Worm (Caenorhabditis elegans) whole organism, L4/young adult: ENCODE measurements around the gene apl-1.

ENCODE experiments used
- W03F9.2 ChIP-seq: fragments of 150-350 bp; optimal IDR thresholded peaks from 2 replicates; lab custom pipeline; 2014; ENCODE audit warnings: missing biosample characterization, missing genetic modification characterization
- him-1 ChIP-seq: sonication (generic microtip); optimal IDR thresholded peaks from 2 replicates; lab custom pipeline; 2016; ENCODE audit warnings: missing genotype, missing genetic modification reagents, missing genetic modification characterization, missing compliant biosample characterization

DNA sequence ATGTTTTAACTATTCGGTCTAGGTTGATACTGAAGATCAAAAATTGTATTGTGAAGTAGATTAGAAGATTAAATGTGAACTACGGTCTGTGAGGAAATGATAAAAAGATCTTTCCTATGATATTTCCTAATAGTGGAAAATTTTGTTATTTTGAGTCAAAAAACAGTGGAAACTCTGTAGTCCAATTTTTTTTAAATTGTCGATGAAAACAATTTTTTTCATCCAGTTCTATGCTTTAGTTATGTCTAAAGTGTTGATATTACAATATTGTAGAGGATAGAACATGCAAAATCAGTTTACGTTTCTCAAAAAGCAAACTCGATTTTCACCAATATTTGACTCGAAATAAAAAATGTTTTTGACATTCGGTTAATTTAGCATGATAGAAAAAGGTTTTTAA is 3.0 kb upstream of the apl-1 start:
- no peak for TF ChIP-seq W03F9.2
- TF ChIP-seq him-1 (tag; lab: Kevin White, UChicago), result no peak
